Fruit fly (Drosophila melanogaster): ENCODE data around the gene CG6729.

CG6729 gene

dm6 chr2L:10732343-10732808 is 11.4 kb downstream of the CG6729 start, which contains the start of the genes EMC3 and Dpy-30L1 (continued):
- TF ChIP-seq CG14667 (GFP tag; IDR thresholded peaks at IDR 0.05) = 0 out of 2 replicates have a peak, but pooled peaks have one; percentile 29
- no peak for TF ChIP-seq CrebB (tag; optimal IDR thresholded peaks at IDR 0.05)
- peak; percentile 67 for TF ChIP-seq CG17361 (GFP tag; IDR thresholded peaks at IDR 0.05)
- no peak for TF ChIP-seq seq (GFP tag; IDR thresholded peaks at IDR 0.05)
- TF ChIP-seq CG1647 (GFP tag; optimal IDR thresholded peaks at IDR 0.05) = peak; percentile 24
- peak; percentile 54 for TF ChIP-seq CG12155 (GFP tag; optimal IDR thresholded peaks at IDR 0.05)
- TF ChIP-seq Ets97D (GFP tag; optimal IDR thresholded peaks at IDR 0.05) = peak; percentile 57
- peak; percentile 98 for TF ChIP-seq wek (GFP tag; optimal IDR thresholded peaks at IDR 0.05)
- TF ChIP-seq CG10959 (GFP tag; IDR thresholded peaks at IDR 0.05) = no peak
- TF ChIP-seq Mad (GFP tag; optimal IDR thresholded peaks at IDR 0.05) = no peak
- TF ChIP-seq CG6175 (GFP tag; IDR thresholded peaks at IDR 0.05) = no peak
- TF ChIP-seq Sry-δ (GFP tag; optimal IDR thresholded peaks at IDR 0.05) = peak; percentile 87
- peak; percentile 94 for TF ChIP-seq sens (GFP tag)
- TF ChIP-seq HHEX (GFP tag; optimal IDR thresholded peaks at IDR 0.05) = peak; percentile 15
- peak; percentile 46 for TF ChIP-seq Dp (GFP tag; optimal IDR thresholded peaks at IDR 0.05)
- no peak for TF ChIP-seq Ravus (GFP tag; IDR thresholded peaks at IDR 0.05)
- TF ChIP-seq pho (GFP tag; optimal IDR thresholded peaks at IDR 0.05) = peak; percentile 48
- TF ChIP-seq unc-4 (GFP tag; IDR thresholded peaks at IDR 0.05; ENCODE audit: partially characterized antibody) = peak; percentile 92
- 0 out of 2 replicates have a peak, but pooled peaks have one; percentile 27 for TF ChIP-seq CG6272 (GFP tag; IDR thresholded peaks at IDR 0.05)
- no peak for TF ChIP-seq dimm (GFP tag; IDR thresholded peaks at IDR 0.05)
- TF ChIP-seq Dll (GFP tag; IDR thresholded peaks at IDR 0.05; ENCODE audit: partially characterized antibody) = peak; percentile 94
- no peak for TF ChIP-seq CG7271 (tag; optimal IDR thresholded peaks at IDR 0.05)
- peak; percentile 23 for TF ChIP-seq B-H2 (GFP tag; optimal IDR thresholded peaks at IDR 0.05)
- peak; percentile 40 for TF ChIP-seq bab2 (GFP tag; optimal IDR thresholded peaks at IDR 0.05)
- peak; percentile 47; the same call in 1 of the 2 replicates for TF ChIP-seq ranshi (GFP tag; IDR thresholded peaks at IDR 0.05)
- TF ChIP-seq CG18764 (GFP tag; optimal IDR thresholded peaks at IDR 0.05) = peak; percentile 18
- peak; percentile 7 for TF ChIP-seq gfzf (GFP tag; optimal IDR thresholded peaks at IDR 0.05)
- TF ChIP-seq ci (GFP tag; IDR thresholded peaks at IDR 0.05) = 0 out of 3 replicates have a peak, but pooled peaks have one; percentile 43
- TF ChIP-seq sna (GFP tag; IDR thresholded peaks at IDR 0.05; ENCODE audit: partially characterized antibody) = peak; percentile 91
- peak; percentile 41 for TF ChIP-seq CG15696 (tag; optimal IDR thresholded peaks at IDR 0.05)
- TF ChIP-seq CG17829 (tag; optimal IDR thresholded peaks at IDR 0.05) = peak; percentile 64
- peak; percentile 31; the same call in 1 of the 3 replicates for TF ChIP-seq tgo (GFP tag; IDR thresholded peaks at IDR 0.05)
- TF ChIP-seq zen (tag; optimal IDR thresholded peaks at IDR 0.05) = peak; percentile 67
- no peak for TF ChIP-seq run (tag; optimal IDR thresholded peaks at IDR 0.05)
- no peak for TF ChIP-seq Adf1 (GFP tag; IDR thresholded peaks at IDR 0.05)
- peak; percentile 54; the same call in 1 of the 2 replicates for TF ChIP-seq al (GFP tag; IDR thresholded peaks at IDR 0.05)
- TF ChIP-seq CG12071 (GFP tag; optimal IDR thresholded peaks at IDR 0.05) = no peak
- TF ChIP-seq fd96Cb (tag; optimal IDR thresholded peaks at IDR 0.05) = peak; percentile 2
- TF ChIP-seq CG2712 (tag; optimal IDR thresholded peaks at IDR 0.05) = peak; percentile 74
- peak; percentile 27 for TF ChIP-seq jumu (GFP tag; optimal IDR thresholded peaks at IDR 0.05)
- TF ChIP-seq CG18011 (GFP tag; optimal IDR thresholded peaks at IDR 0.05) = peak; percentile 33
- TF ChIP-seq mld (GFP tag; IDR thresholded peaks at IDR 0.05; ENCODE audit: partially characterized antibody) = 0 out of 3 replicates have a peak, but pooled peaks have one; percentile 29
- TF ChIP-seq Dbx (GFP tag; IDR thresholded peaks at IDR 0.05) = peak; percentile 75
- TF ChIP-seq CG16813 (GFP tag; IDR thresholded peaks at IDR 0.05; ENCODE audit: partially characterized antibody) = peak; percentile 88
- peak; percentile 12 for TF ChIP-seq CG3163 (GFP tag; optimal IDR thresholded peaks at IDR 0.05)
- no peak for TF ChIP-seq rib (GFP tag; IDR thresholded peaks at IDR 0.05)
- peak; percentile 54; the same call in 1 of the 2 replicates for TF ChIP-seq E2f2 (GFP tag; IDR thresholded peaks at IDR 0.05)
- TF ChIP-seq dan (GFP tag; IDR thresholded peaks at IDR 0.05) = no peak
- TF ChIP-seq bbx (GFP tag; IDR thresholded peaks at IDR 0.05; ENCODE audit: partially characterized antibody) = peak; percentile 73
- TF ChIP-seq zfh2 (GFP tag; optimal IDR thresholded peaks at IDR 0.05) = peak; percentile 33

All from whole organism, embryonic.